Worm (Caenorhabditis elegans) whole organism, late embryonic: Measurements from ENCODE around the gene ztf-8.

Source experiments
- C08G9.2 ChIP-seq: sonication (generic microtip); optimal IDR thresholded peaks from 2 replicates; lab custom pipeline; 2016; ENCODE audit warnings: mild to moderate bottlenecking, missing genetic modification characterization, moderate library complexity, missing compliant biosample characterization
- F13H6.1 ChIP-seq: sonication (generic microtip); optimal IDR thresholded peaks from 2 replicates; lab custom pipeline; 2016; ENCODE audit warnings: missing genetic modification characterization, missing compliant biosample characterization
- K02D7.2 ChIP-seq: sonication (generic microtip); optimal IDR thresholded peaks from 2 replicates; lab custom pipeline; 2017; ENCODE audit warnings: mild to moderate bottlenecking, missing genetic modification characterization, missing compliant biosample characterization
- Y22D7AL.16 ChIP-seq: sonication (generic microtip); optimal IDR thresholded peaks from 2 replicates; lab custom pipeline; 2016; ENCODE audit warnings: missing genetic modification characterization, missing compliant biosample characterization
- ceh-14 ChIP-seq: sonication (generic microtip); optimal IDR thresholded peaks from 2 replicates; lab custom pipeline; 2016; ENCODE audit warnings: missing genotype, missing genetic modification characterization, missing compliant biosample characterization
- ceh-18 ChIP-seq: sonication (generic microtip); optimal IDR thresholded peaks from 2 replicates; lab custom pipeline; 2016; ENCODE audit warnings: missing genetic modification characterization, missing compliant biosample characterization
- ceh-19 ChIP-seq: fragments of 200-800 bp; sonication (Bioruptor generic); optimal IDR thresholded peaks from 2 replicates; lab custom pipeline; 2018; ENCODE audit warnings: mild to moderate bottlenecking, missing genetic modification characterization, missing compliant biosample characterization
- ceh-22 ChIP-seq: sonication (generic microtip); optimal IDR thresholded peaks from 2 replicates; lab custom pipeline; 2017; ENCODE audit warnings: missing biosample characterization, missing genetic modification characterization
- ceh-31 ChIP-seq: sonication (generic microtip); optimal IDR thresholded peaks from 2 replicates; lab custom pipeline; 2016; ENCODE audit warnings: missing genetic modification characterization, missing compliant biosample characterization
- ceh-34 ChIP-seq: sonication (generic microtip); optimal IDR thresholded peaks from 2 replicates; lab custom pipeline; 2016; ENCODE audit warnings: mild to moderate bottlenecking, missing genetic modification characterization, missing compliant biosample characterization
- ceh-45 ChIP-seq: fragments of 200-800 bp; sonication (Bioruptor generic); IDR thresholded peaks from 2 replicates; pipeline ENCODE4 v1.3.6; 2022; ENCODE audit warnings: missing genetic modification reagents, missing genetic modification characterization, missing compliant biosample characterization
- ceh-48 ChIP-seq: sonication (generic microtip); optimal IDR thresholded peaks from 2 replicates; lab custom pipeline; 2016; ENCODE audit warnings: missing genetic modification characterization, inconsistent platforms, missing compliant biosample characterization
- ceh-6 ChIP-seq: fragments of 200-800 bp; sonication (Bioruptor generic); optimal IDR thresholded peaks from 2 replicates; lab custom pipeline; 2018; ENCODE audit warnings: mild to moderate bottlenecking, missing genetic modification characterization, missing compliant biosample characterization
- dve-1 ChIP-seq: sonication (generic microtip); optimal IDR thresholded peaks from 2 replicates; lab custom pipeline; 2017; ENCODE audit warnings: antibody characterized with exemption, mild to moderate bottlenecking, missing genetic modification characterization, missing compliant biosample characterization
- elt-2 ChIP-seq: sonication (generic microtip); optimal IDR thresholded peaks from 2 replicates; lab custom pipeline; 2016; ENCODE audit warnings: missing genetic modification reagents, missing genetic modification characterization, missing compliant biosample characterization
- elt-4 ChIP-seq: sonication (generic microtip); optimal IDR thresholded peaks from 2 replicates; lab custom pipeline; 2016; ENCODE audit warnings: missing genetic modification characterization, missing compliant biosample characterization
- ets-4 ChIP-seq: sonication (generic microtip); optimal IDR thresholded peaks from 2 replicates; lab custom pipeline; 2016; ENCODE audit warnings: missing genetic modification characterization, missing compliant biosample characterization
- fax-1 ChIP-seq: sonication (generic microtip); optimal IDR thresholded peaks from 2 replicates; lab custom pipeline; 2016; ENCODE audit warnings: missing genotype, missing genetic modification characterization, missing compliant biosample characterization
- gmeb-2 ChIP-seq: sonication (generic microtip); optimal IDR thresholded peaks from 2 replicates; lab custom pipeline; 2016; ENCODE audit warnings: missing genetic modification characterization, inconsistent platforms, missing compliant biosample characterization
- hlh-13 ChIP-seq: fragments of 200-800 bp; sonication (Bioruptor generic); optimal IDR thresholded peaks from 2 replicates; lab custom pipeline; 2018; ENCODE audit warnings: mild to moderate bottlenecking, missing genetic modification characterization, missing compliant biosample characterization
- hlh-15 ChIP-seq: sonication (generic microtip); optimal IDR thresholded peaks from 2 replicates; lab custom pipeline; 2016; ENCODE audit warnings: missing genetic modification characterization, missing compliant biosample characterization
- hlh-8 ChIP-seq: sonication (generic microtip); optimal IDR thresholded peaks from 2 replicates; lab custom pipeline; 2016; ENCODE audit warnings: missing genotype, missing genetic modification characterization, missing compliant biosample characterization
- lin-11 ChIP-seq: fragments of 200-800 bp; sonication (Bioruptor generic); optimal IDR thresholded peaks from 2 replicates; lab custom pipeline; 2018; ENCODE audit warnings: mild to moderate bottlenecking, missing genetic modification characterization, missing compliant biosample characterization
- madf-2 ChIP-seq: sonication (generic microtip); optimal IDR thresholded peaks from 2 replicates; lab custom pipeline; 2017; ENCODE audit warnings: missing genetic modification characterization, missing compliant biosample characterization
- mec-3 ChIP-seq: sonication (generic microtip); optimal IDR thresholded peaks from 2 replicates; lab custom pipeline; 2016; ENCODE audit warnings: borderline replicate concordance, missing genetic modification characterization, missing compliant biosample characterization
- nfya-1 ChIP-seq: sonication (generic microtip); optimal IDR thresholded peaks from 2 replicates; lab custom pipeline; 2017; ENCODE audit warnings: missing genetic modification characterization, mild to moderate bottlenecking, missing compliant biosample characterization, antibody characterized with exemption, moderate library complexity
- nhr-11 ChIP-seq: fragments of 150-350 bp; optimal IDR thresholded peaks from 2 replicates; lab custom pipeline; 2014; ENCODE audit warnings: missing biosample characterization, missing genetic modification characterization
- odd-2 ChIP-seq: sonication (generic microtip); optimal IDR thresholded peaks from 2 replicates; lab custom pipeline; 2017; ENCODE audit warnings: antibody characterized with exemption, mild to moderate bottlenecking, missing genetic modification characterization, missing compliant biosample characterization
- pag-3 ChIP-seq: sonication (generic microtip); optimal IDR thresholded peaks from 2 replicates; lab custom pipeline; 2016; ENCODE audit warnings: missing compliant biosample characterization, missing genetic modification characterization, borderline replicate concordance
- pax-1 ChIP-seq: fragments of 150-350 bp; optimal IDR thresholded peaks from 2 replicates; lab custom pipeline; 2014; ENCODE audit warnings: missing biosample characterization, missing genetic modification characterization
- pha-2 ChIP-seq: sonication (generic microtip); optimal IDR thresholded peaks from 2 replicates; lab custom pipeline; 2017; ENCODE audit warnings: mild to moderate bottlenecking, missing genetic modification characterization, missing compliant biosample characterization
- pros-1 ChIP-seq: fragments of 150-350 bp; optimal IDR thresholded peaks from 2 replicates; lab custom pipeline; 2014; ENCODE audit warnings: missing biosample characterization, missing genetic modification reagents, missing genetic modification characterization
- ref-2 ChIP-seq: sonication (generic microtip); optimal IDR thresholded peaks from 2 replicates; lab custom pipeline; 2016; ENCODE audit warnings: missing genetic modification characterization, missing compliant biosample characterization
- sdc-2 ChIP-seq: sonication (generic microtip); optimal IDR thresholded peaks from 2 replicates; lab custom pipeline; 2016; ENCODE audit warnings: missing genotype, missing genetic modification characterization, missing compliant biosample characterization
- tbx-2 ChIP-seq: sonication (generic microtip); optimal IDR thresholded peaks from 2 replicates; lab custom pipeline; 2016; ENCODE audit warnings: missing genetic modification characterization, missing compliant biosample characterization
- tbx-7 ChIP-seq: sonication (generic microtip); optimal IDR thresholded peaks from 2 replicates; lab custom pipeline; 2016; ENCODE audit warnings: missing genotype, missing genetic modification characterization, missing compliant biosample characterization
- ttx-3 ChIP-seq: sonication (generic microtip); optimal IDR thresholded peaks from 2 replicates; lab custom pipeline; 2016; ENCODE audit warnings: missing genetic modification reagents, missing genetic modification characterization, missing compliant biosample characterization
- unc-3 ChIP-seq, 2 experiments: fragments of 200-800 bp in 1 of 2; sonication (Bioruptor generic) in 1 of 2; sonication (generic microtip) in 1 of 2; conservative IDR thresholded peaks in 1 of 2; optimal IDR thresholded peaks in 1 of 2; 2 replicates each; pipeline versions ENCODE4 v1.3.6 to Lab custom; 2016 to 2022; ENCODE audit warnings: missing compliant biosample characterization in 2 of 2, missing genetic modification characterization in 2 of 2, missing genetic modification reagents in 1 of 2
- unc-42 ChIP-seq: sonication (generic microtip); optimal IDR thresholded peaks from 2 replicates; lab custom pipeline; 2016; ENCODE audit warnings: missing genotype, missing genetic modification characterization, missing compliant biosample characterization
- unc-55 ChIP-seq: sonication (generic microtip); optimal IDR thresholded peaks from 2 replicates; lab custom pipeline; 2017; ENCODE audit warnings: missing biosample characterization, missing genetic modification reagents, missing genetic modification characterization
- ztf-16 ChIP-seq: sonication (generic microtip); optimal IDR thresholded peaks from 2 replicates; lab custom pipeline; 2017; ENCODE audit warnings: missing genetic modification characterization, missing compliant biosample characterization

Gene ztf-8

DNA sequence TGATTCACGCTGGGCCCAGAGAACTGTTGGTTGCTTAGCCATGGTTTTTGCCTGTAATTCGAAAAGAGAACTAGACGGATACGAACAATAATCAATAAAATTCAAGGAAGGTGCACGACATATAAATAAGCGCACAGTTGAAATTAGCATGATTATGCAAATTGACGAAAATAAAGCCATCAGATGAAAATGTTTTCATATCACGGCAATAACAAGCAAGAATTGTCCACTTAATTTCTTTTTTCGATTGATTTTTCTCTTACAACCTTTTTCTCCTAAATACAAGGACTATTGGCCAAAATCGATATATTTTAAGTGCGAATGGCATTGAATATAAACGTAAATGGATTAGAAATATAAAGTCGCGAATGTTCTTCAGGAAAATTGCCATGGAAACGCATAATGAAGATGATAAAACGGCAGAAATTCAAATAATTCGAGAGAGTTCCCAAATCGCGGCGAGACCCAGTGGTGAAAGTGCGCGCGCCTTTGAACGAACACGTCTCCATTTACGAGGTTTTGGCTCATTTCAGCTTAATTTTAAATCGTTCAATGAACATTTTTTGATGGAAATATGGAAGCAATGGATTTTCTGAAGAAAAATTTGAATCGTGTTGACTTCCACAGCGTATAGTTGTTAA, 1.6 kb upstream of the ztf-8 start, which contains the start of the genes daf-41 and toc-1:
Gene daf-41, minus strand, starts transcription at position 51 of the 641 bp plus-strand sequence.
Gene toc-1, plus strand, starts transcription at position 537 of the 641 bp plus-strand sequence.
- TF ChIP-seq pha-2, result no peak
- TF ChIP-seq ceh-31 (tag; lab: Kevin White, UChicago), result peak; percentile 44
- peak; percentile 18 for TF ChIP-seq ceh-34 (tag; lab: Kevin White, UChicago)
- no peak for TF ChIP-seq ref-2 (tag; lab: Kevin White, UChicago)
- no peak for TF ChIP-seq pag-3
- peak; percentile 49 for TF ChIP-seq ceh-14
- peak; percentile 22 for TF ChIP-seq unc-55 (GFP tag; lab: Kevin White, UChicago)
- no peak for TF ChIP-seq ceh-18 (tag; lab: Kevin White, UChicago)
- no peak for TF ChIP-seq gmeb-2 (tag; lab: Kevin White, UChicago)
- no peak for TF ChIP-seq tbx-7 (tag; lab: Kevin White, UChicago)
- TF ChIP-seq elt-2 (tag; lab: Kevin White, UChicago), result no peak
- TF ChIP-seq hlh-13 (GFP tag; lab: Kevin White, UChicago), result no peak
- TF ChIP-seq hlh-15, result no peak
- TF ChIP-seq ceh-22, result no peak
- TF ChIP-seq nfya-1 (tag; lab: Kevin White, UChicago), result peak; percentile 23
- no peak for TF ChIP-seq unc-3 (GFP tag; conservative IDR thresholded peaks at IDR 0.05; lab: Robert Waterston, UW)
- TF ChIP-seq unc-3 (tag; optimal IDR thresholded peaks at IDR 0.05; lab: Kevin White, UChicago), result no peak
- no peak for TF ChIP-seq Y22D7AL.16 (tag; lab: Kevin White, UChicago)
- peak; percentile 22 for TF ChIP-seq unc-42 (tag; lab: Kevin White, UChicago)
- TF ChIP-seq mec-3, result no peak
- TF ChIP-seq ceh-45, result no peak
- TF ChIP-seq K02D7.2 (tag; lab: Kevin White, UChicago), result no peak
- TF ChIP-seq C08G9.2 (tag; lab: Kevin White, UChicago), result no peak
- TF ChIP-seq ceh-19 (GFP tag; lab: Kevin White, UChicago), result no peak
- TF ChIP-seq odd-2 (tag; lab: Kevin White, UChicago), result no peak
- TF ChIP-seq nhr-11, result no peak
- TF ChIP-seq sdc-2, result no peak
- no peak for TF ChIP-seq madf-2
- TF ChIP-seq pros-1 (tag; lab: Kevin White, UChicago), result no peak
- no peak for TF ChIP-seq ztf-16
- TF ChIP-seq ceh-48 (tag; lab: Kevin White, UChicago), result peak; percentile 4

DNA sequence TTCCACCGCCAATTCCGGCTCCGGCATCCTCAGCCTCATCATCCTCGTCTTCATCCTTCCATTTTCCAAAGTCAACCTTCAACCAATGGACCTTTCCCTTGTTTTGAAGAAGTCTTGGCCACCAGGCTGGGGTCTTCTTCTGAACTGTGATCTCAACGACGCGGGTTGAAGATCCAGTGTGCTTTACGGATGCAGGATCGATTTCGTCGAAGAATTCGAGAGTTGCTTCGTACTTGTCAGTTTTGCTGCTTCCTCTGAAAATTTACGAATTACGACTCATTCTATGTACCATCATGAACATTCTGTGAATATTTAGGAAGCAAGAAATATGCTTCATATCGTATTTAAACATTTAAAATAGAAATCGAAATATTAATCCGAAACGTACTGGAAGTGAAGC, 979 bp upstream of the ztf-8 start:
- TF ChIP-seq ttx-3 (no peak), F13H6.1 (no peak), ref-2 (tag; lab: Kevin White, UChicago) (no peak), sdc-2 (no peak), nfya-1 (tag; lab: Kevin White, UChicago) (no peak), lin-11 (tag; lab: Kevin White, UChicago) (no peak), fax-1 (no peak), elt-2 (tag; lab: Kevin White, UChicago) (no peak), ceh-19 (GFP tag; lab: Kevin White, UChicago) (no peak), tbx-7 (tag; lab: Kevin White, UChicago) (no peak), pros-1 (tag; lab: Kevin White, UChicago) (no peak), ceh-6 (GFP tag; lab: Kevin White, UChicago) (no peak), elt-4 (tag; lab: Kevin White, UChicago) (no peak), dve-1 (tag; lab: Kevin White, UChicago) (no peak)

DNA sequence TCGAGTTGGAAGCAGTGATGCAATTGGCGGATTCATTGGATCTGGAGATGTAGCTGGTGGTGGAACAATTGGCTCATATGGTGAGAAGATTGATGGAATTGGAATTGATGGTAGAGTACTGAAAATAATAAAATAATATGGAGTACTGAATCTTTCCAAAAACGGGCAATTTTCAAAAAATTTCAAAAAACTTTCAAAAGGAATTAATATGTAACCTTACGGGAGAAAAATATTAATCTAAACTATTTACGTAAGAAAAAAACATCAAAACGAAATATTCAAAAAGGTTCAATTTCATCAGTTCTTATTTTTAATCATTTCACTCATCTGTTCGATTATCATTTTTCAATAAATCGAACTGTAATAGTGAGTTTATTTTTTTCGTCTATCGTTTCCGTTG, 3.5 kb downstream of the ztf-8 start, which contains the start of gene ZC395.4:
Gene ZC395.4, plus strand, starts transcription at position 301 of the 400 bp plus-strand sequence.
- TF ChIP-seq ceh-31 (tag; lab: Kevin White, UChicago), result no peak
- no peak for TF ChIP-seq tbx-2 (tag; lab: Kevin White, UChicago)
- TF ChIP-seq hlh-8 (tag; lab: Kevin White, UChicago), result no peak
- TF ChIP-seq pax-1 (tag; lab: Kevin White, UChicago), result no peak
- TF ChIP-seq ets-4 (tag; lab: Kevin White, UChicago), result no peak
- no peak for TF ChIP-seq Y22D7AL.16 (tag; lab: Kevin White, UChicago)
- TF ChIP-seq, all 69 proteins: peak for 0
